Worm (Caenorhabditis elegans): ENCODE results near the gene Y7A5A.20.

DNA sequence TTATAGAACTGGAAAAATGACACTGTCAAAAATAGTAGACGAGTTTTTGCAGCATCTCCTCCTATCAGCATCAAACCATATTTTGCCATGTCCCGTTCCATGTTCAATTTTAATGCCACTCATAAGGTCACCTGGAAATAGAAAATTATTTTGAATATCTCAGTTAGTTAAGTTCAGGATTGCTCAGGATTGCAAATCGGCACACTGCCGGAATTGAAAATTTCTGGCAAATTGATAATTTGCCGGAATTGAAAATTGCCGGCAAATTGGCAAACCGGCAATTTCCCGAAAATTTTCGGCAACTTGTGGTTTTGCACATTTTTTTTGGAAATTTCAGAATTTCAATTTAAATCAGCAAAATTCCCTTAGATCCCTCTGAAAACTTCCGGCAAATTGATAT is 41.4 kb upstream of the Y7A5A.20 start, which contains the start of gene Y7A5A.5:
- TF ChIP-seq hmbx-1 (tag; optimal IDR thresholded peaks at IDR 0.05), result no peak
- no peak for TF ChIP-seq ama-1 (optimal IDR thresholded peaks at IDR 0.05)
- no peak for TF ChIP-seq hnd-1 (tag; optimal IDR thresholded peaks at IDR 0.05)
- no peak for TF ChIP-seq sea-1 (GFP tag; conservative IDR thresholded peaks at IDR 0.05)
- TF ChIP-seq F13C5.2 (tag; optimal IDR thresholded peaks at IDR 0.05), result no peak
- TF ChIP-seq ceh-36 (tag; optimal IDR thresholded peaks at IDR 0.05), result no peak
- no peak for TF ChIP-seq scrt-1 (GFP tag; IDR thresholded peaks at IDR 0.05)
- no peak for TF ChIP-seq flt-1 (GFP tag; IDR thresholded peaks at IDR 0.05)
- TF ChIP-seq ceh-13 (GFP tag; optimal IDR thresholded peaks at IDR 0.05), result no peak
- no peak for TF ChIP-seq pes-1 (GFP tag; IDR thresholded peaks at IDR 0.05)

All from whole organism, early embryonic.